Worm (Caenorhabditis elegans) whole organism, young adult: ENCODE results near the gene T22E5.1.

Experiments used
- athp-1 ChIP-seq: sonication (generic microtip); optimal IDR thresholded peaks from 2 replicates; lab custom pipeline; 2017; ENCODE audit warnings: mild to moderate bottlenecking, missing genetic modification characterization, missing compliant biosample characterization
- cebp-2 ChIP-seq: fragments of 200-800 bp; sonication (Bioruptor generic); IDR thresholded peaks from 2 replicates; pipeline ENCODE4 v1.3.6; 2022; ENCODE audit warnings: missing genetic modification characterization, missing compliant biosample characterization
- hlh-12 ChIP-seq: sonication (generic microtip); optimal IDR thresholded peaks from 2 replicates; lab custom pipeline; 2016; ENCODE audit warnings: missing genetic modification characterization, missing compliant biosample characterization
- lsy-27 ChIP-seq: sonication (generic microtip); optimal IDR thresholded peaks from 2 replicates; lab custom pipeline; 2017; ENCODE audit warnings: missing genetic modification characterization, mild to moderate bottlenecking, missing compliant biosample characterization, antibody characterized with exemption, missing genotype, borderline replicate concordance; ENCODE audit not compliant: insufficient read depth

DNA sequence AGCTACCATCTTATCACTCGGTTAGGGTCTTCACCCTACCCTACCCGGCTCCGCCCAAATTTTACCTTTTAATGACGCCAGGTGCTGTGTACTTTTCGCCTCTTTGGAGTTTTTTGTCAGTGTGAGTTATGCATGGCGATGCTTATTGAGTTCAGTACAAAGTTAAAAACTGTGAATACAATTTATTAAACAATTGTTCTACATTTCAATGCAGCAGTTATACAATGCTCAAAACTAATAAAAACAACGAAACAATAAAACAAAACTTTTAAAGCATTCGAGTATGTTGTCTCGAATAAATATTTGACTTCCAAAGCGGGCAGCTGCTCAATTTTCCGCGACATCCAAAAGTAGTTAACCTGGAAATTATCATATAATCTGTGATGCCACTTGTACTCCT is 17.8 kb downstream of the T22E5.1 start, which contains the start of gene ctsa-2:
- no peak for TF ChIP-seq athp-1 (tag; lab: Kevin White, UChicago)
- no peak for TF ChIP-seq cebp-2 (GFP tag; lab: Robert Waterston, UW)
- no peak for TF ChIP-seq hlh-12 (tag; lab: Kevin White, UChicago)
- TF ChIP-seq lsy-27, result no peak
